Worm (Caenorhabditis elegans) whole organism, midembryonic: ENCODE measurements around the gene scl-26.

Source experiments
- cog-1 ChIP-seq: sonication (generic microtip); optimal IDR thresholded peaks from 2 replicates; lab custom pipeline; 2016; ENCODE audit warnings: missing genetic modification characterization, missing compliant biosample characterization
- flt-1 ChIP-seq: fragments of 200-800 bp; sonication (Bioruptor generic); IDR thresholded peaks from 2 replicates; pipeline ENCODE4 v1.3.6; 2022; ENCODE audit warnings: missing genetic modification characterization, missing compliant biosample characterization
- klf-2 ChIP-seq: fragments of 200-800 bp; sonication (Bioruptor generic); conservative IDR thresholded peaks from 2 replicates; pipeline ENCODE4 v1.3.6; 2022; ENCODE audit warnings: missing genetic modification reagents, missing genetic modification characterization, missing compliant biosample characterization
- ref-1 ChIP-seq: fragments of 200-800 bp; sonication (Bioruptor generic); conservative IDR thresholded peaks from 2 replicates; pipeline ENCODE4 v1.3.6; 2022; ENCODE audit warnings: missing genetic modification reagents, missing genetic modification characterization, missing compliant biosample characterization
- tab-1 ChIP-seq: fragments of 200-800 bp; sonication (Bioruptor generic); IDR thresholded peaks from 2 replicates; pipeline ENCODE4 v1.3.6; 2022; ENCODE audit warnings: missing genetic modification characterization, missing compliant biosample characterization

DNA sequence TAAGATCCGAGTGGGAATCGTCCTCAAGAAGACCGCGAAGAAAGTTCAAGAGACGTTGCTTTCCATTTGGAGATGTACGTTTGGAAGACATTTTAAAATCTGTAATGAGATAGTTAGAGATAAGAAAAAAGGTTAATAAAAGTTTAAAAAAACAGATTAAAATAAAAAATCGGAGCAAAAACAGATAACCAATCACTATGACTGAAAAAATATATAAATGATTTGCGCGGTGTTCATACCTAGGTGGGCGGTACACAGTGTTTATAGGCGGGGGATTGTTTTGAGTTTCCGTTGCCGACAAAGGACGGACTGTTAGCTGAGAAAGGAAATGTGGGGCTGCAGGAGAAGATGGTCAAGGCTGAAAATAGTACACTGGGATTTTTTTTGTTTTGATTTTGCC, 42.6 kb downstream of the scl-26 start, which contains the start of gene ets-7:
- TF ChIP-seq klf-2 (GFP tag; lab: Robert Waterston, UW) = no peak
- TF ChIP-seq tab-1 = no peak
- no peak for TF ChIP-seq ref-1 (GFP tag; lab: Robert Waterston, UW)
- no peak for TF ChIP-seq cog-1 (tag; lab: Kevin White, UChicago)
- no peak for TF ChIP-seq flt-1 (GFP tag; lab: Robert Waterston, UW)
